Fruit fly (Drosophila melanogaster): ENCODE results near the gene CG9961.
A peak's percentile ranks its signal among the peaks of the same experiment; 100 is the strongest.

CG9961 gene

DNA sequence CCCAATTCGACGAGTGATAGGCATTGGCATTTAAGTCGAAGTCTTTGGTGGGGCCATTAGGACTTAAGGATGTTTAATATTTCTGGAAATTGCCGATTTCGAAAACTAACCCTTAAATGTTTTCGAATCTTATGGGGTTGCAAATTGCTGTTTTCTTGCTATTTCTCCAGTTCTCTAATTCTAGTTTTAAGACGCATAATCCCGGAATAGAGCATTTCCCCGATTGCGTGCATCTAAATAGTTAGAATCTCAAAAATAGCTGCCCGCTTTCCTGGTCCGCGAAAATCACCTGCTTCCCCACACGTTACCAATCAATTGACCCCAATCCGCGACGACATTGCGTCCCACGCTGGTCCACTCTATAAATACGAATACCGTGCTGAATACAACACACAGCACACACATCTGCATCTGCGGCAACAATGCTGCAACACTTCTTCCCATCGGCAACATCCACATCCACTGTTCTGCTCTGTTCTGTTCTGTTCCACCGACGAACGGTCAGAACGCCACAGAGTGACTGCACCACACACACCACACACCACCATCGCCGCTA lies 7.2 kb upstream of the CG9961 start, which contains the start of gene Bacc:
Gene Bacc, plus strand, starts transcription at position 542 of the 556 bp plus-strand sequence.
- TF ChIP-seq CG17801 (GFP tag; optimal IDR thresholded peaks at IDR 0.05; ENCODE audit: partially characterized antibody), result peak; percentile 89

DNA sequence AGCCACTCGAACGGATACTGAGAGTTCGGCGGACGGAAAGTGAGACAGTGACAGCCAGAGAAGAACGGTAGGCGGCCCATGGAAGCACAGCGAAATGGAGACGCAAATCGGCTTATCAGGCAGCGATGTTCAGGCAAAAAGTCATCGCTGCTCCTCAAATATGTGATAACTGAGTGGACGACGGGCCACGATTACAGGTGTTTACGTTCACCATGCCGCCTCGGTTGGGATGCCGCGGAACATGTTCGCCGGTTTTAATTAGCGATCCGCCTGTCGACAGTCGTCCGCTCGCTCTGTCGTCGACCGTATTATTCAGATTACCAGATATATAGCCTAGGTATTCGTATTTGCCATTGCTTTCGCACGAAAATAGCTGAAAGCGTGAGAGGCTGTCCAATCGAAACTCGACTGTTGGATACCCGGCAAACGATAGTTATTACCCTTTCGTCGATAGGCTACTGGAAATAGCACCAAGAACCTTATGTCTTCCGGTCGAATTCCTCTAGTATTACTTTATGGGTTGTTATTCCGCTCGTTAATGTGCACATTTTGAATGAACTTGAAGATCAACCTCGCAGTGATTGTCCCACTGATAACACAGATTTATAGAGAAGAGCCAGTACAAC lies 6.5 kb upstream of the CG9961 start:
- TF ChIP-seq CG17801 (GFP tag; optimal IDR thresholded peaks at IDR 0.05; ENCODE audit: partially characterized antibody), result no peak

DNA sequence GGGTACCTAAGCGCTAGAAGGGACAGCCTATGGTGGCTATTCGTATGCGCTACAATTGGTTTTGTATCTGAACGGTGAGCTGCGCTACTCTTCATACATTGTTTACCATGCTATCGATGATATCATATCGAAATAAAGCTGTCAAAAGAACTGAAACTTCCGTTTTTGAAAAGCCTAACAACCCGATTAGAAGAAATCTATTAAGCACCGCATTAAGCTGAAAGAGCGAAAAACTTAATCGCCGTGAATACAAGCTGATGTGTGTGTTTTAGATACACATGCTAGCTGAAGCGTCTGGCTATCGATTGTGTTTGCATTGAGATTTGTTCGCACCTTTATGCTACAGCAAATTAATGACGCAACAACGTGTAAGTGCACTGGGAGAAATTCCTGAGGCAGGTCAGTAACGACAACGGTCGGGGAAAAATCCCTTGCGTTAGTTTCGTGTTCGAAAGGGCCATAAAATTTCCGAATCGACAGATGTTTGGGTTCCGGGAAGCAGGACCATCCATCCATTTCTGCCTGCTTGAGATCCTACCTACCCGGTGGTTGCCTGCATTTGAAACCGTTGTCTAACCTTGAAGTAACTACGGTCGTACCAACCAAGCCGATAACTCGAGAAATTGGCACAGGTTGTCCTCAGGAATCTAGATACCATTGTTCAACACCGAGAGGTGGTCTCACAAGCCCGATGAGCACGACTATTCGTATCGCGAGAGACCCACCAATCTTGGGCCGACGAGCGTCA lies 5.8 kb upstream of the CG9961 start:
- TF ChIP-seq CG17801 (GFP tag; optimal IDR thresholded peaks at IDR 0.05; ENCODE audit: partially characterized antibody), result peak; percentile 27

DNA sequence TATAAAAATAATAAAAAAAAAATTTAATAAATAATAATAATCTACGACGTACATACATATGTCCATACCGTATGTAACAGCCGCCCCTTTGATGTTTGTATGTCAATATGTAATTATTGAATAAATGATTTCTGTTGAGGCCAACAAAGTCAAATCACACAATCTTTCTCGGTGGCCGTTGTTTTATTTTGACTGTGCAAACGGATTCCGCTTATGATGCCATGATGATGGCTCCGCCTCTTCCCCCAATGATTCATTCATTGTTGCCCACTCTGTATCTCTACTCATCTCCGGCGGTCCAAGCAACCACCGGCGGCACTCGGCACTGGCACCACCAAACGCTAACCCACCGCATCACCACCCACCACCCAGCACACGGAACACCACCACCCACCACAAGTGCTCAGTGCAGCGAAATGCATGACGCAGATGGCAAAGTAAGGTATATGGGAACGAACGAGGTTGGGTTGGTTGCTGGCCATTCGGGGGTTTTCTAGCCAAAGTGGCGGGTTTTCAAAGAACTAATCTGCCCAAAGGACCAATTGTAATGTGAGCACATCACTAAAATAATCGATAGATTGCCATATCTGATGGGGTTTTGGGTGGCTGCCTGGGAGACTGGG lies 4.5 kb upstream of the CG9961 start:
- peak; percentile 10 for TF ChIP-seq CG17801 (GFP tag; optimal IDR thresholded peaks at IDR 0.05; ENCODE audit: partially characterized antibody)

DNA sequence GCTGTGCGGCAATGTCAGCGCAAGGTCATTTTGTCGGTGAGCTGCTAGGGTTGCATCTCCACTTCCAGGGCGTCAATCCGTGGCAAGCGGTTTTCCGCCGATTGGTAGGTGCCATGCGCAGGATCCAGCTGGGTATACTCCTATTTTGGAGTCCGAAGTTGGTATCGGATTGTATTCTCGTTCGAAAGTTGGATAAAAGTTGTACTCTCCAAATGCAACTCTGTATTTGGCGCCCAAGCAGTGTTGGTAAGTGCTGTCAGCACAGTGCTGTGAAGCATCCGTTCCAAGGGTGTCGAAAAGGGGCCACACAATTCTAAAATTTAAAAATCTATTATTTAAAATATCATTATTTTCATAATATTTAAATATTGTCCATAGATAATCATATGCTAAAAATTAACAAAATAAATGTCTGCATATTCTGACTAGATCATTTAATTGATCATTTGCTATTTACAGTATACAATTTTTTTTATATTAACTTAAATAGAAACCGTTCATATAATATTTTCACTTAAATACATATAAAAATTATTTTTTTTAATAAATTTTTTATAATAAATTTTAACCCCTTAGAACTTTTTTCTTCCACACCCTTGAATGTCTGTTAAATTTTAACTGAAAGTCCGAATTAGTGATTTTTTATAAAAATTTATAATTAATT lies 3.9 kb upstream of the CG9961 start:
- TF ChIP-seq CG17801 (GFP tag; optimal IDR thresholded peaks at IDR 0.05; ENCODE audit: partially characterized antibody), result peak; percentile 95

DNA sequence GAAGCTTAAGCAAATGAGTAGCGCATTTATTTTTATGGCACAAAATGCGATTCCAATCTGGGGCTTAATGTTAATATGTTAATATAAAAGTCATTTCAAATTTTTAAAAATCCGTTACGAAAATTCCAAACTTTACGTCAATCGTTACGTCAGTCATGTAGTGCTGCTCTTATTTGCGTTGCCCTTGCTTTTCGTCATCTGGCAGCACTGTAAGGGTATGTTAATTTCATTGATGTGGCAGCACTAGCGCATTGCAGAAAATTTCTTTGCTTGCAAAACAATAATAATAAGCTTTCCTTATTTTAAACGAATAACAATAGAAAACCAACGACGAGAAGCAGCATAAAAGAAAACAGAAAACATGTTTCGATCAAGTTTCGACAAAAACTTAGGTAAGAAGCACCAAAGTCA lies 4.9 kb downstream of the CG9961 start, which contains the start of gene Hrs:
Gene Hrs, plus strand, starts transcription at position 167 of the 411 bp plus-strand sequence.
- peak; percentile 35 for TF ChIP-seq CG17801 (GFP tag; optimal IDR thresholded peaks at IDR 0.05; ENCODE audit: partially characterized antibody)

DNA sequence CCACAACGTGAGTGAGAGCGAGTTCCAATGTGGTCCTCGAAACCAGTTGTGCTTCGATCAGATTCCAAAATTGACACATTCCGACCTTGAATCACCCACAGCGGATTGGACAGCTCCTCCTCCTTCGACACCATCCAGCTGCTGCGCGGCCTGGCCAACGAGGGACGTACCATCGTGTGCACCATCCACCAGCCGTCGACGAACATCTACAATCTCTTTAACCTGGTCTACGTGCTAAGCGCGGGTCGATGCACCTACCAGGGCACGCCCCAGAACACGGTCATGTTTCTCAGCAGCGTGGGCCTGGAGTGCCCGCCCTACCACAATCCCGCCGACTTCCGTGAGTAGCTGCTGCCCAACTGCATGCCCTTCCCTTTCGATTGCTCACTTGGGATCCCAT lies 7.2 kb downstream of the CG9961 start:
- no peak for TF ChIP-seq CG17801 (GFP tag; optimal IDR thresholded peaks at IDR 0.05; ENCODE audit: partially characterized antibody)

DNA sequence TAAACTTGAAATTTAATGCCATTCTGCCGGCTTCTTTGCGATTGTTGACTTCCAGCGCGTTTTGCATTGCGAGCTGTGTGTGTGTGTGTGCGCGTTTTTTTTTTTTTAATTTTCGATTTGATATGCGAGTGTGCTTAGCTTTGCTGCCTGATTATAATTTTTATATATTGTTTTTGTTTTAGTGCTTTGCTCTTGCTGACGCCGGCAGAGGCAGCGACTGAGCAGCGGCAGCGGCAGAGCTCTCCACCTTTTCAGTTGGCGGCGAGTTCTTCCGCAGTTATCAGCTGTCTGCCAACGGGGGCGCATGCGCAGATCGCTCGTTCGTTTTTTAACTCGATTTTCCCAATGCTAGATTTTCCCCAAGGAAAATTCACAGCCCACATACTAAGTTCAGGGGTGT lies 9.2 kb downstream of the CG9961 start:
- no peak for TF ChIP-seq CG17801 (GFP tag; optimal IDR thresholded peaks at IDR 0.05; ENCODE audit: partially characterized antibody)

DNA sequence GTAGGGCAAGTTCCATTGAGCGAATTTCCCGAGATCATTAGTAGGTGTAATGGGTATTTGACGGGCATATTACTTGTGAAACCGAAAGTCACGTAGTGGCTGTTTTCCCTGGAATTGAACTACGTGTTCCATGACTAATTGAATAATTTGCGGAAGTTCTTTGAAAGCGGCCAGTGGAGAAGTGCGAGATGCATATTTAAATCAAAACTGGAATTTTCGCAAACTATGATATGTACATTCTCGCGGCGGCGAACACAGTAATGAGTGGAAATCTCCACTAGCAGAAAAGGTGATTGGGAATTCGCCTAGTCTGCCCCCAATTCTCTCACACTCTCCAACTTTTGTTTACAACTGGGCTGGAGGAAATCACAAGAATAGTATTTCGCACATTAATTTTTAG lies 9.8 kb downstream of the CG9961 start:
- peak; percentile 21 for TF ChIP-seq CG17801 (GFP tag; optimal IDR thresholded peaks at IDR 0.05; ENCODE audit: partially characterized antibody)

DNA sequence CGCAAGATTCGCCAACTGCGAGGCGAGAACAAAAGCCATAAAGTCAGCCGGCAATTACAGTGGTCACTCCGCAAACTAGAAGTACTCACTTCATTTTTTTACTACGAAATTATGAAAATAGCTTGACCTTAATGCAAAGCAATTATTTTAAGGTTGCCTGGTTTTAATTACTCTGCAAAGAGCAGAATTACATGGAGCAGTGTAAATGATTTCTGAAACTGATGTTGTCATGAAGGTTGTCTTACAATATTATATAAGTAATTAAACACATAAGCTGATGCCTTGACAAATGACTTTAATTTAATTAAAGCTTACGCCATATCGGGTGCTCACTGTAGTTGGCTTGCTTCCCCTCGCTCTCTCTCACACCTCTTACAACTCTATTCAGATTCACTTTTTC lies 10.5 kb downstream of the CG9961 start:
- TF ChIP-seq CG17801 (GFP tag; optimal IDR thresholded peaks at IDR 0.05; ENCODE audit: partially characterized antibody), result peak; percentile 86

DNA sequence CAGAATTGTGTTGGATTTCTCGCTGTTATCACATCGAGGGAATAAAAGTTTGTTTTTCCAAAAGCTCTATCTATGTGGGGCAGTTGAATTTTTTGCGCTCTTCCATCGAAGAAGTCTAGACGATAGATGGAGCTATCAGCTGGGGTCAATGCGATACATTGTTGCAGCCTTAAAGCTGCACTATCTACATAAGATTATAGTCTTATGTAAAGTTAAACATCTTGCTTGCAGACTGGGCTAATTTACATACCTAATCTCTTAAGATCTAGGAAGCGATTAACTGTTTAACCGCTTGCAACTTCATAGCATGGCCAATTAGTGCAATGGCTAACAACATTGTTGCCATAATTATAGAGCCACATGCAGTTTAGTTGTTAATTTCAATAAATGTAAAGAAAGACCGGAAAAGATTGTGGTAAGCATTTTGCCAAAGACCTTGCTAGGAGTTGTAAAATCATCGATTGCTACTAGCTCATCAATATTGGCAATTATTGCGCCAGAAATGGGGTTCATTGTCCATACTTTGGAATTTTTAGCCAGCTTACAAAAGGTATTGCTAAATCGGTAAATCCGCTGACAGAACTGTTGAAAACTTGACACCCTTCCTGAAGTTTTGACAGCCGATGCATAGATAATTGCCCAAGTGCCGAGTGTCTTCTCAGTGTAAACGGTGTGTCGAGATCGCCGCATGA lies 12.4 kb downstream of the CG9961 start:
- TF ChIP-seq CG17801 (GFP tag; optimal IDR thresholded peaks at IDR 0.05; ENCODE audit: partially characterized antibody), result no peak

DNA sequence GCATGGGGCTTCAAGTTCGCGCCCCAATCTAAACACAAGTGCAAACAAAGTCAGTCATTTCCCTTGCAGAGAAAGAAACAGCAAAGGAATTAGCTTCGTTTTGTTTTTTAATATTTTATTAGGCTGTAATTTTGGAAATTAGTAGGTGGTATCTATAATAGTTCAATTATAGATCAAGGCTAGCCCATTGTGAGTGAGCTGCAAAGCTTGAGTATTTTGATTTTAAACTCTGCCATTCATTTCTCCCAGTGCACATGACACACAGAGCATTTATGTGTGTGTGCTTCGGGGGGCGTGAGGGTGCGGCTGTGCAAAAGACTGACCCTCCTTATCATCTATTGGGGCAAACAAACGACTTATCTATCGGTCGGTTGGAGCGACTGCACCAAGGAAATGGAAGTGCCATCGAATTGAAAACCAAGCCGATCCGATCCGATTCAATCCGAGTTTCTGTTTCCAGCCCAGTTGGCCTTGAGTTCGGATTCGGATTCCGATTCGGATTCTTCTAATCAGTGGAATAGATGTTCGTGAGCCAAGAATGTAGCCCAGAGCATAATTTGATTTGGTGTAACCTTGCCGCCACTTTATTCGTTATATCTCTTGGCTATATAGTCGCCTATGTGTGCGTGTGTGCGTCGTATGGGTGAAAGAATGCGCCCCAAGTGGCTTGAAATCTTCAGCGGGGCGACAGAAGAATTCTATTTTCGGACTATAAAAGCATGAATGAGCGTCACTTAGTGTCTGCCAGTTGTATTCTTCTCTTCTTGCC lies 13.2 kb downstream of the CG9961 start:
- TF ChIP-seq CG17801 (GFP tag; optimal IDR thresholded peaks at IDR 0.05; ENCODE audit: partially characterized antibody), result no peak

DNA sequence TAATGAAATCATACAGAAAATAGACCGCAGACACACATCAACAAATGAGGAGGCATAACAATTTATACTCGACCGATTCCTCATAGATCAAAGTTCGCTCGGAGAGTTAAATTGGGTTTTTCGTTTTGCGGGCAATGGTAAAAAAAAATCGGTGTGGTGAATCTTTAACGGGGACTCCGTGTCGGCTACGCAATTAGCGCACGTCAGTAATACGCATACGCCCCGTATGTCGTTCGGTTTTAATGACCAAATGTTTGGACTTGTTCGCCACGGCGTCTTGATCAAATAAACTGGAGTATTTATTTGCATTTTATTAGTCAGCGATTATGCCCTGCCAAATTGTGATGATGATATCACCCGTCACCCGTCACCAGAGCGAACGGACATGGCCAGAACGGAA lies 14.0 kb downstream of the CG9961 start:
- TF ChIP-seq CG17801 (GFP tag; optimal IDR thresholded peaks at IDR 0.05; ENCODE audit: partially characterized antibody), result no peak

DNA sequence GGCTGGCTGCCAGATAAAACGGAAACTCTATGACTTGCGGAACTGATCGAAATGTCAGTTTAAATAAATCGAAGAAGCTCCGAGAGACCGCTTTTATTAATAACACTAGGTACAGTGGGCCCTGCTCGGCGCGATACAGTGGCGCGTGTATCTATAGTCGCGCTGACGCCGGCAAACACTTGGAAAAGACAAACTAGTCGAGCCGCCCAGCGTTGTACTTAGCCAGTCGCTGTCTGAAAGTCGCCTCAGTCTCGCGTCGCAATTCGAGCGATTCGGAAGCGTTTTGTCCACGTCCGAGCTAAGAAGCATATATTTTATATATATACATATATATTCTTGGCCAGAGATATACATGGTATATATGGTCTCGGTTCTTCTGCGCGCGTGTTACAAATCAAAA lies 14.9 kb downstream of the CG9961 start:
- no peak for TF ChIP-seq CG17801 (GFP tag; optimal IDR thresholded peaks at IDR 0.05; ENCODE audit: partially characterized antibody)
